Worm (Caenorhabditis elegans) whole organism, young adult: ENCODE measurements around the gene F32D8.14.
A peak's percentile ranks its signal among the peaks of the same experiment; 100 is the strongest.

Source experiments
- B0019.2 ChIP-seq: fragments of 200-800 bp; sonication (Bioruptor generic); conservative IDR thresholded peaks from 2 replicates; pipeline ENCODE4 v1.3.6; 2022; ENCODE audit warnings: missing genetic modification reagents, missing genetic modification characterization, missing compliant biosample characterization
- B0336.3 ChIP-seq: fragments of 200-800 bp; sonication (Bioruptor generic); IDR thresholded peaks from 2 replicates; pipeline ENCODE4 v1.3.6; 2022; ENCODE audit warnings: missing genetic modification characterization, missing compliant biosample characterization
- D2030.7 ChIP-seq: fragments of 200-800 bp; sonication (Bioruptor generic); IDR thresholded peaks from 2 replicates; pipeline ENCODE4 v1.3.6; 2022; ENCODE audit warnings: missing genetic modification reagents, missing genetic modification characterization, missing compliant biosample characterization
- F33H1.4 ChIP-seq: fragments of 200-800 bp; sonication (Bioruptor generic); IDR thresholded peaks from 2 replicates; pipeline ENCODE4 v1.3.6; 2022; ENCODE audit warnings: missing genetic modification reagents, missing genetic modification characterization, missing compliant biosample characterization
- F37B4.10 ChIP-seq: fragments of 200-800 bp; sonication (Bioruptor generic); IDR thresholded peaks from 2 replicates; pipeline ENCODE4 v1.3.6; 2022; ENCODE audit warnings: missing genetic modification characterization, missing compliant biosample characterization
- F39B2.1 ChIP-seq: fragments of 200-800 bp; sonication (Bioruptor generic); IDR thresholded peaks from 2 replicates; pipeline ENCODE4 v1.3.6; 2022; ENCODE audit warnings: missing genetic modification reagents, missing genetic modification characterization, missing compliant biosample characterization
- F52B5.7 ChIP-seq: sonication (generic microtip); optimal IDR thresholded peaks from 2 replicates; lab custom pipeline; 2016; ENCODE audit warnings: mild to moderate bottlenecking, missing genetic modification characterization, missing compliant biosample characterization
- F55B11.4 ChIP-seq: sonication (generic microtip); optimal IDR thresholded peaks from 2 replicates; lab custom pipeline; 2016; ENCODE audit warnings: missing compliant biosample characterization, missing genetic modification characterization, borderline replicate concordance; ENCODE audit not compliant: insufficient read depth
- T07F8.4 ChIP-seq: sonication (generic microtip); optimal IDR thresholded peaks from 2 replicates; lab custom pipeline; 2016; ENCODE audit warnings: mild to moderate bottlenecking, missing genetic modification characterization, moderate library complexity, missing compliant biosample characterization
- T26A5.8 ChIP-seq: sonication (generic microtip); optimal IDR thresholded peaks from 2 replicates; lab custom pipeline; 2016; ENCODE audit warnings: missing genetic modification characterization, missing compliant biosample characterization
- Y67H2A.10 ChIP-seq: fragments of 200-800 bp; sonication (Bioruptor generic); conservative IDR thresholded peaks from 2 replicates; pipeline ENCODE4 v1.3.6; 2022; ENCODE audit warnings: missing genetic modification reagents, missing genetic modification characterization, missing compliant biosample characterization
- ama-1 ChIP-seq, 3 experiments: fragments of 150-350 bp in 1 of 3; sonication (generic microtip) in 2 of 3; optimal IDR thresholded peaks; 2 replicates each; lab custom pipeline; 2014 to 2018; ENCODE audit warnings: missing biosample characterization in 2 of 3, missing genetic modification characterization in 2 of 3, missing genetic modification reagents in 2 of 3
- aptf-2 ChIP-seq: fragments of 200-800 bp; sonication (Bioruptor generic); conservative IDR thresholded peaks from 2 replicates; pipeline ENCODE4 v1.3.6; 2022; ENCODE audit warnings: missing genetic modification reagents, missing genetic modification characterization, missing compliant biosample characterization
- athp-1 ChIP-seq: sonication (generic microtip); optimal IDR thresholded peaks from 2 replicates; lab custom pipeline; 2017; ENCODE audit warnings: mild to moderate bottlenecking, missing genetic modification characterization, missing compliant biosample characterization
- ceh-27 ChIP-seq: fragments of 200-800 bp; sonication (Bioruptor generic); optimal IDR thresholded peaks from 2 replicates; lab custom pipeline; 2018; ENCODE audit warnings: mild to moderate bottlenecking, missing genetic modification characterization, moderate library complexity, missing compliant biosample characterization
- die-1 ChIP-seq: sonication (generic microtip); optimal IDR thresholded peaks from 2 replicates; lab custom pipeline; 2016; ENCODE audit warnings: missing genotype, mild to moderate bottlenecking, missing genetic modification characterization, missing compliant biosample characterization
- dpff-1 ChIP-seq: sonication (generic microtip); optimal IDR thresholded peaks from 2 replicates; lab custom pipeline; 2017; ENCODE audit warnings: mild to moderate bottlenecking, missing genetic modification characterization, missing compliant biosample characterization
- egl-44 ChIP-seq: fragments of 200-800 bp; sonication (Bioruptor generic); IDR thresholded peaks from 2 replicates; pipeline ENCODE4 v1.3.6; 2022; ENCODE audit warnings: missing genetic modification reagents, missing genetic modification characterization, missing compliant biosample characterization
- egrh-3 ChIP-seq: fragments of 200-800 bp; sonication (Bioruptor generic); IDR thresholded peaks from 2 replicates; pipeline ENCODE4 v1.3.6; 2022; ENCODE audit warnings: missing genetic modification reagents, missing genetic modification characterization, missing compliant biosample characterization
- hlh-12 ChIP-seq: sonication (generic microtip); optimal IDR thresholded peaks from 2 replicates; lab custom pipeline; 2016; ENCODE audit warnings: missing genetic modification characterization, missing compliant biosample characterization
- hmg-1.2 ChIP-seq: fragments of 200-800 bp; sonication (Bioruptor generic); IDR thresholded peaks from 2 replicates; pipeline ENCODE4 v1.3.6; 2022; ENCODE audit warnings: missing genetic modification reagents, missing genetic modification characterization, missing compliant biosample characterization
- hmg-20 ChIP-seq: fragments of 200-800 bp; sonication (Bioruptor generic); IDR thresholded peaks from 2 replicates; pipeline ENCODE4 v1.3.6; 2022; ENCODE audit warnings: missing genetic modification reagents, missing genetic modification characterization, missing compliant biosample characterization
- hsf-1 ChIP-seq: fragments of 200-800 bp; sonication (Bioruptor generic); IDR thresholded peaks from 2 replicates; pipeline ENCODE4 v1.3.6; 2022; ENCODE audit warnings: missing genetic modification reagents, missing genetic modification characterization, missing compliant biosample characterization
- let-526 ChIP-seq: fragments of 200-800 bp; sonication (Bioruptor generic); IDR thresholded peaks from 2 replicates; pipeline ENCODE4 v1.3.6; 2022; ENCODE audit warnings: missing genetic modification reagents, missing genetic modification characterization, missing compliant biosample characterization
- lin-40 ChIP-seq: sonication (generic microtip); optimal IDR thresholded peaks from 2 replicates; lab custom pipeline; 2016; ENCODE audit warnings: missing genetic modification characterization, mild to moderate bottlenecking, missing compliant biosample characterization, missing genotype, missing genetic modification reagents
- lir-1 ChIP-seq: fragments of 200-800 bp; sonication (Bioruptor generic); conservative IDR thresholded peaks from 2 replicates; pipeline ENCODE4 v1.3.6; 2022; ENCODE audit warnings: missing genetic modification reagents, missing genetic modification characterization, missing compliant biosample characterization
- madf-6 ChIP-seq: fragments of 200-800 bp; sonication (Bioruptor generic); IDR thresholded peaks from 2 replicates; pipeline ENCODE4 v1.3.6; 2022; ENCODE audit warnings: missing genetic modification reagents, missing genetic modification characterization, missing compliant biosample characterization
- nfya-2 ChIP-seq: fragments of 200-800 bp; sonication (Bioruptor generic); IDR thresholded peaks from 2 replicates; pipeline ENCODE4 v1.3.6; 2022; ENCODE audit warnings: missing genetic modification reagents, missing genetic modification characterization, missing compliant biosample characterization
- rcor-1 ChIP-seq: fragments of 200-800 bp; sonication (Bioruptor generic); IDR thresholded peaks from 2 replicates; pipeline ENCODE4 v1.3.6; 2022; ENCODE audit warnings: missing genetic modification reagents, missing genetic modification characterization, missing compliant biosample characterization
- sdz-38 ChIP-seq: sonication (generic microtip); optimal IDR thresholded peaks from 2 replicates; lab custom pipeline; 2016; ENCODE audit warnings: missing genotype, missing genetic modification characterization, missing compliant biosample characterization
- snpc-4 ChIP-seq, 5 experiments: fragments of 150-350 bp in 1 of 5; sonication (generic microtip) in 4 of 5; optimal IDR thresholded peaks; 2 replicates each; lab custom pipeline; 2014 to 2018; ENCODE audit warnings: missing genetic modification characterization in 5 of 5, missing biosample characterization in 3 of 5, antibody characterized with exemption in 2 of 5, mild to moderate bottlenecking in 2 of 5, missing compliant biosample characterization in 2 of 5, missing genotype in 2 of 5, moderate library complexity in 2 of 5, missing genetic modification reagents in 1 of 5
- somi-1 ChIP-seq: fragments of 200-800 bp; sonication (Bioruptor generic); optimal IDR thresholded peaks from 2 replicates; lab custom pipeline; 2018; ENCODE audit warnings: mild to moderate bottlenecking, missing genetic modification characterization, missing compliant biosample characterization
- tbp1 ChIP-seq: fragments of 200-800 bp; sonication (Bioruptor generic); optimal IDR thresholded peaks from 2 replicates; lab custom pipeline; 2018; ENCODE audit warnings: mild to moderate bottlenecking, missing genetic modification characterization, missing compliant biosample characterization
- tlf-1 ChIP-seq: fragments of 200-800 bp; sonication (Bioruptor generic); optimal IDR thresholded peaks from 2 replicates; lab custom pipeline; 2018; ENCODE audit warnings: mild to moderate bottlenecking, missing genetic modification characterization, missing compliant biosample characterization
- zim-3 ChIP-seq: sonication (generic microtip); optimal IDR thresholded peaks from 2 replicates; lab custom pipeline; 2017; ENCODE audit warnings: mild to moderate bottlenecking, missing genetic modification characterization, moderate library complexity, missing compliant biosample characterization
- ztf-18 ChIP-seq: sonication (generic microtip); optimal IDR thresholded peaks from 2 replicates; lab custom pipeline; 2016; ENCODE audit warnings: missing genotype, mild to moderate bottlenecking, missing genetic modification characterization, missing compliant biosample characterization
- ztf-22 ChIP-seq: fragments of 200-800 bp; sonication (Bioruptor generic); optimal IDR thresholded peaks from 2 replicates; lab custom pipeline; 2018; ENCODE audit warnings: mild to moderate bottlenecking, missing genetic modification characterization, moderate library complexity, missing compliant biosample characterization

Gene F32D8.14

DNA sequence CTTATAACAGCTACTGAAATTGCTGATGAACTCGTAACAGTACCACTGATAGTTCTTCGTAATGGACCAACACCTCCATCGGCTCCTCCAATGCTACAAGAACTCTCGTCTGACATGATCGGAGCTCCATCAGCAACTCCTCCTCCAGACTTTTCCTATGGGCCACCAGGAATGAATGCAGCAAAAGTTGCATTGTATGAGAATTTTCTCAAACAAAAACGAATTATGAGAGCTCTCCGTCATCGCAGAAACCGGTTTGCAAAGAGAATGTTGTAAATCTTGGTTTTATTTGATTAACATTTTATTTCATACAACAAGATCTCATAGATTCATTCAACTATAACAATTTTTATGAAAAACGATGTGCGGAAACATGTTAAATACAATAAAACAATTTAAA is 7.0 kb downstream of the F32D8.14 start (continued):
- TF ChIP-seq snpc-4 (GFP tag; optimal IDR thresholded peaks at IDR 0.05; lab: Kevin White, UChicago): no peak
- TF ChIP-seq snpc-4 (tag; optimal IDR thresholded peaks at IDR 0.05; lab: Kevin White, UChicago): no peak
- TF ChIP-seq hmg-20 (GFP tag; lab: Robert Waterston, UW): 0 out of 2 replicates have a peak, but pooled peaks have one; percentile 22
- no peak for TF ChIP-seq hsf-1 (GFP tag; lab: Robert Waterston, UW)
- no peak for TF ChIP-seq hlh-12 (tag; lab: Kevin White, UChicago)
- TF ChIP-seq hmg-1.2 (GFP tag; lab: Robert Waterston, UW): no peak
- TF ChIP-seq lin-40 (tag; lab: Kevin White, UChicago): peak; percentile 3
- TF ChIP-seq egrh-3: no peak

ce11 chrV:10886405-10886887 is 8.1 kb downstream of the F32D8.14 start, which contains the start of gene F32D8.3:
TSS of gene F32D8.3 (plus strand) at chrV:10886837.
- no peak for TF ChIP-seq madf-6 (GFP tag; lab: Robert Waterston, UW)
- no peak for TF ChIP-seq Y67H2A.10
- TF ChIP-seq ceh-27: no peak
- no peak for TF ChIP-seq dpff-1 (tag; lab: Kevin White, UChicago)
- TF ChIP-seq ztf-18 (tag; lab: Kevin White, UChicago): no peak
- no peak for TF ChIP-seq hlh-12 (tag; lab: Kevin White, UChicago)
- TF ChIP-seq let-526 (GFP tag; lab: Robert Waterston, UW): no peak
- no peak for TF ChIP-seq rcor-1 (GFP tag; lab: Robert Waterston, UW)
- no peak for TF ChIP-seq T07F8.4 (tag; lab: Kevin White, UChicago)
- TF ChIP-seq zim-3 (tag; lab: Kevin White, UChicago): no peak
- no peak for TF ChIP-seq B0336.3 (GFP tag; lab: Robert Waterston, UW)
- no peak for TF ChIP-seq die-1
- no peak for TF ChIP-seq F39B2.1
- no peak for TF ChIP-seq nfya-2
- TF ChIP-seq somi-1: no peak
- no peak for TF ChIP-seq egl-44

- TF ChIP-seq madf-6 (GFP tag; lab: Robert Waterston, UW) (no peak), egrh-3 (no peak), zim-3 (tag; lab: Kevin White, UChicago) (no peak), F52B5.7 (no peak), lir-1 (GFP tag; lab: Robert Waterston, UW) (no peak), D2030.7 (GFP tag; lab: Robert Waterston, UW) (no peak), rcor-1 (GFP tag; lab: Robert Waterston, UW) (no peak), T26A5.8 (no peak), athp-1 (tag; lab: Kevin White, UChicago) (no peak), aptf-2 (no peak), ama-1 (optimal IDR thresholded peaks at IDR 0.05; lab: Kevin White, UChicago) (no peak), ama-1 (GFP tag; optimal IDR thresholded peaks at IDR 0.05; lab: Kevin White, UChicago) (no peak)
- TF ChIP-seq, all 124 proteins: peak for 0
Measured at ce11 chrV:10883478-10883877, 11.1 kb downstream of the F32D8.14 start, which contains the start of gene F32D8.2. TSS of gene F32D8.2 (plus strand) at chrV:10883778.

DNA sequence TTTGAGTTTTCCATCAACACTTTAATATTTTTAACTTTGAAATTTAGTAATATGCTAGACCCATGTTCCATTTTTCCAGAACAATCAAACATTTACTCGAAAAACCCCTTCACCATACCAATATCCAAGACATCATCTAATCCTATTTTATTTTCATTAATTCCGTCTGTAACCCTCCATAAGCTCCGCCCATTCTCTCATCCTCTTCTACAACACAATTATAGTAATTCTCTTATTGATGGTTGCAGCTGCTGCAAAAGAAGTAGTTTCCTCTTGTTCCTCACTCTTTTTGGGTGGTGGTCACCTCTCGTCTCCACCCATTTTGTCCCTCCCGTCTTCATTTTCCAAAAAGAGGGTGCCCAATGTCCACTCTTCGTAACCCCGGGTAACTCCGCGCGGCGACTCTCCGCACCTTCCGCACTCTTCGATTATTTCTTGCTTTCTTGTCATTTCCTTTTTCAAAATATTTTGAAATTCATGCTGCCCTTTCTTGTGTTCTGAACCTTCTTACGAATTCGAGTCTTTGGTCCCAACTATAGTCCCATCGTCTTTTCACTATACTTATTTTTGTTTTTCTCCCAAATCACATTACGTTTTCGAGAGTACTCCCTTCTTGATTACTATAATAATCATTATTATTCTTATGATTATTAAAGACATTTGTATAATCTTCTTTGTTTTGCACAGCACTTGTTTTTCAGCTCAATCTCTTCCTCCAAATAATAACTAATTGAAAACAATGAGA is 14.3 kb downstream of the F32D8.14 start, which contains the start of gene F32D8.1:
F32D8.1 (plus strand) TSS at position 695 of the 745 bp plus-strand sequence.
- TF ChIP-seq ztf-22 (GFP tag; lab: Kevin White, UChicago) (no peak), sdz-38 (tag; lab: Kevin White, UChicago) (no peak), F55B11.4 (tag; lab: Kevin White, UChicago) (no peak), egl-44 (no peak), D2030.7 (GFP tag; lab: Robert Waterston, UW) (no peak), F33H1.4 (GFP tag; lab: Robert Waterston, UW) (no peak), F37B4.10 (GFP tag; lab: Robert Waterston, UW) (no peak), egrh-3 (no peak), somi-1 (no peak), tlf-1 (GFP tag; lab: Kevin White, UChicago) (no peak), athp-1 (tag; lab: Kevin White, UChicago) (no peak), B0019.2 (no peak), tbp1 (GFP tag; lab: Kevin White, UChicago) (no peak), ztf-18 (tag; lab: Kevin White, UChicago) (no peak)
